Fruit fly (Drosophila melanogaster): ENCODE data around the gene CG11286.

CG11286 gene

DNA sequence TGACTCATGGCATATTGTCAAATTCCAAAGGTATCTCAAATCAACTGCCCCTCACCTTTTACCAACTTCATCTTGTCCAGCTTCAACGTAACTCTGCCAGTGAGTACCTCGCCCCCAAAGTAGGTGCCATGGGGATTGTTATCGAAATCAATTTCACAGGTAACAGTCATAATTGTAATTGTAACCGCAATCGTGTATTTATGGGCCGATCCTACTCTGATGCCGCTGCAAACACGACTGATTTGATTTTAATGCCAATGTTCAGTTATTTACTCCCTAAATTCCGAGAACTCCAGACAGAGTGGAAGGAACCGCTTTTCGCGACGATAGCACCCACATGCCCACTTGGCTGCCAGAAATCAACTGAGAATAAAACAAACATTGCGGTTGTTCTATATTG is 14.2 kb upstream of the CG11286 start, which contains the start of gene CG18745 (continued):
- TF ChIP-seq tio (GFP tag; optimal IDR thresholded peaks at IDR 0.05) (no peak), Sry-δ (GFP tag; optimal IDR thresholded peaks at IDR 0.05) (no peak), CG4404 (GFP tag; IDR thresholded peaks at IDR 0.05) (no peak), CG8089 (GFP tag; optimal IDR thresholded peaks at IDR 0.05) (no peak), sd (tag; optimal IDR thresholded peaks at IDR 0.05) (peak; percentile 80), CG18599 (GFP tag; optimal IDR thresholded peaks at IDR 0.05) (no peak), tin (GFP tag; optimal IDR thresholded peaks at IDR 0.05) (no peak), Abd-B (GFP tag; optimal IDR thresholded peaks at IDR 0.05) (no peak), CG33557 (GFP tag; optimal IDR thresholded peaks at IDR 0.05) (no peak), sug (tag; optimal IDR thresholded peaks at IDR 0.05) (peak; percentile 50), CG7786 (GFP tag; optimal IDR thresholded peaks at IDR 0.05) (no peak), repo (GFP tag; optimal IDR thresholded peaks at IDR 0.05) (no peak), exex (tag; optimal IDR thresholded peaks at IDR 0.05) (peak; percentile 86), da (GFP tag; optimal IDR thresholded peaks at IDR 0.05) (no peak)

DNA sequence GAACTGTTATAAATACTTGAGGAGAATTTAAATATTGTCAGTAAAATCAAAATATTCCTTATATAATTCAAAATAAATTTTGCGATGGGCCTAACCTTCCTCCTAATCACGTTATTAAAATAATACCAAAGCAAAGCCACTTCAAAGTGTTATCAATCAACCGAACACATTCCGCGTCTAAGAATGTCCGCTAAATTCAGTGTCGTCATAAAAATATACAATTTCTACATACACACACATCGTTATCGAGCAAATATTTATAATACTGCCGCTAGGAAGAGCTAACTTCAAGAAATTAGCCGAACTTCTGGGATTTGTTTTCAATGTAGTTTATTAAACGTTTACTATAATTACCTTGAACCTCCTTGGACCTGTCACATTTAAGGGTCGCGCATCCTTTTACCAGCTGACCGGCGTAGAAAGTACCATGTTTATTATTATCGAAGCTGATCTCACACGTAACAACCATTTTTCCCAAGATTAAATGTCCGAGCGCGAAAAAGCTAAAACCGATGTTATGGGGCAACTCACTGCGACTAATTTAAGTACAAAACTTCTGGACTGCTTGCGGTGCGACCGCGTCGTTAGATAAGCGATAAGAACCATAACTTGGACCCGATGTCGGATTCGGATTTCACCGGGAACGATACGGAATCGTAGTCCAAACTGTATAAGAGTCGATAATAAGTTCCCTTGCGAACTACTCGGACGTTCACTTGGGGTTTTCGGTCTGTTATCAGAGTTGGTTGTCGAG is 11.6 kb upstream of the CG11286 start, which contains the start of gene CG18747:
Gene CG18747 (minus strand): TSS at position 514 of the 754 bp plus-strand sequence.
- TF ChIP-seq pfk (GFP tag; optimal IDR thresholded peaks at IDR 0.05): peak; percentile 63
- TF ChIP-seq pita (GFP tag; optimal IDR thresholded peaks at IDR 0.05): no peak
- peak; percentile 46 for TF ChIP-seq sug (tag; optimal IDR thresholded peaks at IDR 0.05)
- peak; percentile 22 for TF ChIP-seq mirr (GFP tag; optimal IDR thresholded peaks at IDR 0.05)
- no peak for TF ChIP-seq Trl (optimal IDR thresholded peaks at IDR 0.05)
- TF ChIP-seq Trl (GFP tag; optimal IDR thresholded peaks at IDR 0.05): no peak
- no peak for TF ChIP-seq CG32532 (GFP tag; IDR thresholded peaks at IDR 0.05)
- no peak for TF ChIP-seq Ravus (GFP tag; IDR thresholded peaks at IDR 0.05)
- TF ChIP-seq Bgb (GFP tag; IDR thresholded peaks at IDR 0.05; ENCODE audit: partially characterized antibody): no peak
- peak; percentile 35 for TF ChIP-seq GATAe (GFP tag; conservative IDR thresholded peaks at IDR 0.05)
- TF ChIP-seq CG8089 (GFP tag; optimal IDR thresholded peaks at IDR 0.05): no peak
- TF ChIP-seq Pdp1 (GFP tag; optimal IDR thresholded peaks at IDR 0.05): peak in 1 of 2 experiments; percentile 58
- 0 out of 4 replicates have a peak, but pooled peaks have one; percentile 25 for TF ChIP-seq chinmo (GFP tag; IDR thresholded peaks at IDR 0.05; ENCODE audit: partially characterized antibody)
- peak; percentile 37 for TF ChIP-seq Jarid2 (GFP tag; optimal IDR thresholded peaks at IDR 0.05)
- TF ChIP-seq CG12104 (GFP tag; optimal IDR thresholded peaks at IDR 0.05): no peak
- TF ChIP-seq dimm (GFP tag; IDR thresholded peaks at IDR 0.05): no peak
- TF ChIP-seq schlank (tag; optimal IDR thresholded peaks at IDR 0.05): no peak
- TF ChIP-seq CG8359 (GFP tag; optimal IDR thresholded peaks at IDR 0.05; ENCODE audit: borderline replicate concordance): no peak
- no peak for TF ChIP-seq phol (tag; optimal IDR thresholded peaks at IDR 0.05)
- no peak for TF ChIP-seq CG14667 (GFP tag; IDR thresholded peaks at IDR 0.05)
- no peak for TF ChIP-seq PHDP (tag; optimal IDR thresholded peaks at IDR 0.05)
- TF ChIP-seq CG15514 (GFP tag; optimal IDR thresholded peaks at IDR 0.05): peak; percentile 92
- peak; percentile 39 for TF ChIP-seq CG10543 (GFP tag; optimal IDR thresholded peaks at IDR 0.05)
- no peak for TF ChIP-seq peb (GFP tag; IDR thresholded peaks at IDR 0.05)
- TF ChIP-seq bsh (GFP tag; optimal IDR thresholded peaks at IDR 0.05): no peak
- peak; percentile 75 for TF ChIP-seq CG31365 (tag; optimal IDR thresholded peaks at IDR 0.05)
- TF ChIP-seq CG31224 (GFP tag; IDR thresholded peaks at IDR 0.05): no peak
- TF ChIP-seq eyg (GFP tag; optimal IDR thresholded peaks at IDR 0.05): no peak
- TF ChIP-seq btn (GFP tag; optimal IDR thresholded peaks at IDR 0.05): no peak
- no peak for TF ChIP-seq gfzf (GFP tag; optimal IDR thresholded peaks at IDR 0.05)
- no peak for TF ChIP-seq Med (GFP tag)
- no peak for TF ChIP-seq Dll (GFP tag; IDR thresholded peaks at IDR 0.05; ENCODE audit: partially characterized antibody)
- no peak for TF ChIP-seq Rfx (GFP tag; IDR thresholded peaks at IDR 0.05)
- TF ChIP-seq CG34376 (GFP tag; optimal IDR thresholded peaks at IDR 0.05): peak; percentile 4
- TF ChIP-seq grn (GFP tag; optimal IDR thresholded peaks at IDR 0.05): peak; percentile 70
- TF ChIP-seq sd (tag; optimal IDR thresholded peaks at IDR 0.05): peak; percentile 94
- peak; percentile 5 for TF ChIP-seq lab (GFP tag; optimal IDR thresholded peaks at IDR 0.05)

Data from whole organism, embryonic.